Fruit fly (Drosophila melanogaster): Measurements from ENCODE around the gene CG2975.

CG2975 gene

DNA sequence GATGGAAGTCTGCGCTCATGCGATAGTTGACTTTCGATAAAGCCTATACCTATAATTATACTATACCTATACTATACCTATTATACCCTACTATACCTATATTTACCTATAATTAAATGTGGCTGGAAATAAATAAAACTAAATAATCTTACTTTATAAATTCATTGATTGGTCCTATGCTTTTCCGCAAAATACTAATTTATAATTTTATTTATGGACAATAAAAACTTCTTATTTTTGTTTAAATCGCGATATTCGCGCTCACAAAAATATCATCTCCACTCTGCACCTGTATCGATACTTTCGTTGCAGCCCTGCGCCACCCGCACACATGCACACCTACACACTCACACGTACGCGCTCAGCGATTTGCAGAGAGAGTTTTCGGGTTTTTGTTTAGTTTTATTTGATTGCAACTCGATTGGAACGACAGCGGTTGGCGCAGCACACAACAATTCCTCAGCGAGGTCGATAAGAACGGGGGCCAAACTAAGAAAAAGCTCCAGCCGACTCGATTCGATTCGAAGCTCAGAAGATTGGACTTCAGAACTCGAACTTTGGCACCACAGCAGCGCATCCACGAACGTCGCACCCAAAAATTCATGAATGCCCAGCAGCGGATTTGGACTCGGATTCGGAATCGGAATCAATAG lies 34.7 kb downstream of the CG2975 start, which contains the start of gene CG8814 (continued):
- TF ChIP-seq ATbp (GFP tag; optimal IDR thresholded peaks at IDR 0.05) (no peak), CG10543 (GFP tag; optimal IDR thresholded peaks at IDR 0.05) (peak; percentile 86), unpg (GFP tag; optimal IDR thresholded peaks at IDR 0.05) (peak; percentile 13), hth (optimal IDR thresholded peaks at IDR 0.05) (no peak), nerfin-2 (GFP tag; IDR thresholded peaks at IDR 0.05; ENCODE audit: partially characterized antibody) (no peak), CG3847 (GFP tag; IDR thresholded peaks at IDR 0.05) (peak; percentile 73), org-1 (GFP tag; optimal IDR thresholded peaks at IDR 0.05) (no peak), tna (GFP tag; IDR thresholded peaks at IDR 0.05; ENCODE audit: partially characterized antibody) (peak; percentile 42), lilli (GFP tag; optimal IDR thresholded peaks at IDR 0.05) (peak; percentile 92), Tbp (GFP tag; optimal IDR thresholded peaks at IDR 0.05) (no peak), CG18011 (GFP tag; optimal IDR thresholded peaks at IDR 0.05) (peak; percentile 28), h (optimal IDR thresholded peaks at IDR 0.05) (no peak), esg (GFP tag; conservative IDR thresholded peaks at IDR 0.05) (peak; percentile 62), Sox100B (GFP tag; optimal IDR thresholded peaks at IDR 0.05) (peak; percentile 62), Ets97D (GFP tag; optimal IDR thresholded peaks at IDR 0.05) (peak; percentile 49), CG3163 (GFP tag; optimal IDR thresholded peaks at IDR 0.05) (no peak), HmgD (GFP tag; optimal IDR thresholded peaks at IDR 0.05) (no peak), Nf-YB (GFP tag; optimal IDR thresholded peaks at IDR 0.05) (peak; percentile 30), grn (GFP tag; optimal IDR thresholded peaks at IDR 0.05) (peak; percentile 11), Sry-δ (GFP tag; optimal IDR thresholded peaks at IDR 0.05) (peak; percentile 80), MBD-R2 (GFP tag; IDR thresholded peaks at IDR 0.05) (peak; percentile 63), kay (GFP tag; optimal IDR thresholded peaks at IDR 0.05) (peak; percentile 53), inv (GFP tag; IDR thresholded peaks at IDR 0.05; ENCODE audit: partially characterized antibody) (peak; percentile 82), run (tag; optimal IDR thresholded peaks at IDR 0.05) (no peak), HmgZ (tag; optimal IDR thresholded peaks at IDR 0.05) (no peak), bab2 (GFP tag; optimal IDR thresholded peaks at IDR 0.05) (peak; percentile 26), Myb (GFP tag; optimal IDR thresholded peaks at IDR 0.05) (no peak), pum (GFP tag; optimal IDR thresholded peaks at IDR 0.05) (no peak), knrl (GFP tag; IDR thresholded peaks at IDR 0.05; ENCODE audit: partially characterized antibody) (peak; percentile 89), NFAT (GFP tag; IDR thresholded peaks at IDR 0.05) (peak; percentile 64), Rfx (GFP tag; IDR thresholded peaks at IDR 0.05) (peak; percentile 75), Hand (GFP tag; optimal IDR thresholded peaks at IDR 0.05) (no peak), cwo (GFP tag; optimal IDR thresholded peaks at IDR 0.05) (peak; percentile 32), CG18764 (GFP tag; optimal IDR thresholded peaks at IDR 0.05) (peak; percentile 45), sd (tag; optimal IDR thresholded peaks at IDR 0.05) (peak; percentile 34), ttk (GFP tag; IDR thresholded peaks at IDR 0.05) (no peak), Lpt (GFP tag; optimal IDR thresholded peaks at IDR 0.05) (no peak), Xrp1 (GFP tag; IDR thresholded peaks at IDR 0.05) (peak; percentile 28; the same call in 1 of the 2 replicates), Ravus (GFP tag; IDR thresholded peaks at IDR 0.05) (no peak), otp (GFP tag; IDR thresholded peaks at IDR 0.05) (no peak), Sox102F (GFP tag; optimal IDR thresholded peaks at IDR 0.05) (peak; percentile 54), HHEX (GFP tag; optimal IDR thresholded peaks at IDR 0.05) (peak; percentile 48), trh (GFP tag; optimal IDR thresholded peaks at IDR 0.05) (peak; percentile 45), TFAM (GFP tag; optimal IDR thresholded peaks at IDR 0.05) (no peak), CG17361 (GFP tag; IDR thresholded peaks at IDR 0.05) (peak; percentile 89), ham (GFP tag; IDR thresholded peaks at IDR 0.05) (no peak), gfzf (GFP tag; optimal IDR thresholded peaks at IDR 0.05) (peak; percentile 72), sob (GFP tag; IDR thresholded peaks at IDR 0.05) (peak; percentile 74), CG12744 (GFP tag; optimal IDR thresholded peaks at IDR 0.05) (peak; percentile 17), Ptx1 (GFP tag; IDR thresholded peaks at IDR 0.05) (peak; percentile 79), CG10366 (GFP tag; IDR thresholded peaks at IDR 0.05) (peak; percentile 57)

All from whole organism, embryonic.